Worm (Caenorhabditis elegans): ENCODE measurements around the gene F30H5.3.

The F30H5.3 gene

ce11 chrIII:512117-512516 is at the start of gene F30H5.3:
TSS of gene F30H5.3 (minus strand) at chrIII:512217.
- TF ChIP-seq him-1 (tag; optimal IDR thresholded peaks at IDR 0.05) (no peak), W03F9.2 (tag; optimal IDR thresholded peaks at IDR 0.05) (no peak), dao-5 (tag; optimal IDR thresholded peaks at IDR 0.05) (no peak)

DNA sequence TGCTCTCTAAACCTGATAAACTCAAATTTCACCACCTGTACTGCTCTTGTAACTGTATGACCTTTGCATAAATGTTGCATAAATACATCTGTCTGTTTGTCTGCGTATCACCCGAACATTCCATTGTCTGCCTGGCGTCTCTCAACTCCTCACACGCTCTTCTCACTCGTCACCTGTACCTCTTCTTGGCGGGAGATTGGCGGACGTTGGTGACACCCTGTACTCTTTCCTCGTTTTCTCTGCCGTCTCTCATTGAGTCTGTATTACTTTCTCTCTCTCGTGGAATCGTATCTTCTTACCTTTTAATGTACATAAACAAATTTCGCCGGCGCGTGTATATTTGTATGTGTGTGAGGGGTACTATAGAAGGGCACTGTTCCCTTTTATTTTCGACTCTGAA is 46.8 kb upstream of the F30H5.3 start:
- TF ChIP-seq him-1 (tag; optimal IDR thresholded peaks at IDR 0.05) (no peak), W03F9.2 (tag; optimal IDR thresholded peaks at IDR 0.05) (no peak), dao-5 (tag; optimal IDR thresholded peaks at IDR 0.05) (no peak)

- TF ChIP-seq dao-5 (tag; optimal IDR thresholded peaks at IDR 0.05) = no peak
- TF ChIP-seq him-1 (tag; optimal IDR thresholded peaks at IDR 0.05) = no peak
- TF ChIP-seq W03F9.2 (tag; optimal IDR thresholded peaks at IDR 0.05) = no peak
These were observed 46.1 kb upstream of the F30H5.3 start for ce11 chrIII:558083-558482.

DNA sequence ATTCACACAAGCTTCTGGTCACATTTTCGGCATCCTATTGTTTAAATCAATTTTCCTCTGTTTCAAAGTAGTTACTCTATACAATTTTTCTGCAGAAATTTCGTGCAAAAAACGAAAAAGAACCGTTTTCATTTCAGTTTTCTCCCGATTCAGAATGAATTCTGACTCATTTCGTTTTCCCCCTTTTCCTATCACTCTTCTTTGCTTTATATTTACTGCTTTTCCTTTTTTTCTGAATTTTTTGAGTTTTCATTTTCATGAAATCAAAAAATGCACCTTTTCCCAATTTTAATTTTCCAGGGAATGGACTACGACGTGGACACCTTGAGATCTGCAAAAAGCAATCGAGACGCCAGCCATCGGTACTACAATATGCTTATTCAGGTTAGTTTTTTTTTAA is 43.6 kb upstream of the F30H5.3 start, which contains the start of gene B0353.1:
TSS of gene B0353.1 (plus strand) at position 301 of the 400 bp plus-strand sequence.
- TF ChIP-seq him-1 (tag; optimal IDR thresholded peaks at IDR 0.05) = no peak
- TF ChIP-seq W03F9.2 (tag; optimal IDR thresholded peaks at IDR 0.05) = no peak

- TF ChIP-seq dao-5 (tag; optimal IDR thresholded peaks at IDR 0.05) = no peak
- TF ChIP-seq him-1 (tag; optimal IDR thresholded peaks at IDR 0.05) = no peak
- TF ChIP-seq W03F9.2 (tag; optimal IDR thresholded peaks at IDR 0.05) = no peak
These were observed 37.2 kb upstream of the F30H5.3 start for ce11 chrIII:549231-549630.

ce11 chrIII:547709-548108 is 35.7 kb upstream of the F30H5.3 start:
- TF ChIP-seq him-1 (tag; optimal IDR thresholded peaks at IDR 0.05) (no peak), W03F9.2 (tag; optimal IDR thresholded peaks at IDR 0.05) (no peak), dao-5 (tag; optimal IDR thresholded peaks at IDR 0.05) (no peak)

ce11 chrIII:541766-542165 is 29.7 kb upstream of the F30H5.3 start, which contains the start of gene T22F7.1:
TSS of gene T22F7.1 (plus strand) at chrIII:542066.
- TF ChIP-seq him-1 (tag; optimal IDR thresholded peaks at IDR 0.05) = no peak
- TF ChIP-seq dao-5 (tag; optimal IDR thresholded peaks at IDR 0.05) = no peak
- no peak for TF ChIP-seq W03F9.2 (tag; optimal IDR thresholded peaks at IDR 0.05)

ce11 chrIII:537054-537453 is 25.0 kb upstream of the F30H5.3 start:
- TF ChIP-seq him-1 (tag; optimal IDR thresholded peaks at IDR 0.05) (no peak), dao-5 (tag; optimal IDR thresholded peaks at IDR 0.05) (no peak), W03F9.2 (tag; optimal IDR thresholded peaks at IDR 0.05) (no peak)

ce11 chrIII:535266-536107 is 23.5 kb upstream of the F30H5.3 start:
- peak; percentile 67 for TF ChIP-seq dao-5 (tag; optimal IDR thresholded peaks at IDR 0.05)
- TF ChIP-seq him-1 (tag; optimal IDR thresholded peaks at IDR 0.05) = no peak
- peak; percentile 9 for TF ChIP-seq W03F9.2 (tag; optimal IDR thresholded peaks at IDR 0.05)

ce11 chrIII:532152-532551 is 20.1 kb upstream of the F30H5.3 start:
- no peak for TF ChIP-seq W03F9.2 (tag; optimal IDR thresholded peaks at IDR 0.05)
- no peak for TF ChIP-seq dao-5 (tag; optimal IDR thresholded peaks at IDR 0.05)
- no peak for TF ChIP-seq him-1 (tag; optimal IDR thresholded peaks at IDR 0.05)

DNA sequence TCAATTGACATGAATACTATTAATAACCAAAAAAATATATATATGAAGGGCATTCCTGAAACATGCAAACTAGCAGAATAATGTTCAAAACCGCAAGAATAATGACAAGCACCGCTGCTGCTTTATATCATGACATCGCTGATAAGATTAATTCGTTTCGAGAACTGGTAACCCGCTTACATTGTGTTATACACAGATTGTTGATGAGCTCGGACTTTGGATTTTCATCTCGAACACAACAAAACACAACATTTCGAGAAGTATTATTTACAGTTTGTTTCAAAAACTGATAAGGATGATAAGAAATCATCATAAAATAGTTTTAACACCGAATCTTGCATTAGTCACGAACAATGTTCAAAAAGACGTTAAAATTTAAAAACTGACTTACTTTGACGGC is 18.9 kb upstream of the F30H5.3 start:
- TF ChIP-seq W03F9.2 (tag; optimal IDR thresholded peaks at IDR 0.05) = no peak
- TF ChIP-seq him-1 (tag; optimal IDR thresholded peaks at IDR 0.05) = no peak
- TF ChIP-seq dao-5 (tag; optimal IDR thresholded peaks at IDR 0.05) = no peak

DNA sequence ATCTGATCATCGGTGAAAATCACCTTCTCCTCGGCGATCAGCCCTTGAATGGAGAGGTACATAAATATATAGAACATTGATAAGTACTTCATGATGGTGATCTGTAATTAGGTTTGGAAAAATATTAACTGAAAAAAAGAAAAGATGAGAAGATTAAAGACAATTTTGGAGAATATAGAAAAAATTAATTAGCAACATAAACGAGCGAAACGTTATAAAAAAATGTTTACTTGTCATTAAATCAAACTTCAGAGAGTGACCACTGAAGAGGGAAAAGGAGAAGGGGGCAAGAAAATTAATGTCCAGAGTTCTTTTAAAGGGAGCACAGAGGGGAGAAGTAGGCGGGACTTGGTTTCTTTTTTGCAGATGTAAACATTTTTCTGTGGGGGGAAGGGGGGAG is 14.8 kb upstream of the F30H5.3 start, which contains the start of gene T22F7.4:
TSS of gene T22F7.4 (minus strand) at position 101 of the 400 bp plus-strand sequence.
- TF ChIP-seq dao-5 (tag; optimal IDR thresholded peaks at IDR 0.05) = no peak

ce11 chrIII:523944-524343 is 11.9 kb upstream of the F30H5.3 start, which contains the start of gene T22F7.3:
TSS of gene T22F7.3 (minus strand) at chrIII:524044.
- TF ChIP-seq dao-5 (tag; optimal IDR thresholded peaks at IDR 0.05) (no peak), him-1 (tag; optimal IDR thresholded peaks at IDR 0.05) (no peak), W03F9.2 (tag; optimal IDR thresholded peaks at IDR 0.05) (no peak)

- TF ChIP-seq dao-5 (tag; optimal IDR thresholded peaks at IDR 0.05) = no peak
These were observed 1.3 kb upstream of the F30H5.3 start for ce11 chrIII:513360-513759.

ce11 chrIII:509045-509444 is 3.0 kb downstream of the F30H5.3 start:
- no peak for TF ChIP-seq dao-5 (tag; optimal IDR thresholded peaks at IDR 0.05)
- TF ChIP-seq him-1 (tag; optimal IDR thresholded peaks at IDR 0.05) = no peak
- no peak for TF ChIP-seq W03F9.2 (tag; optimal IDR thresholded peaks at IDR 0.05)
